Fruit fly (Drosophila melanogaster) whole organism, larva: ENCODE results near the gene CPT2.

Experiments used
- noc ChIP-seq: fragments of 200-800 bp; sonication (Bioruptor generic); optimal IDR thresholded peaks from 3 replicates; lab custom pipeline; 2019; ENCODE audit warnings: missing biosample characterization, mild to moderate bottlenecking, missing genetic modification characterization, moderate library complexity

The CPT2 gene

DNA sequence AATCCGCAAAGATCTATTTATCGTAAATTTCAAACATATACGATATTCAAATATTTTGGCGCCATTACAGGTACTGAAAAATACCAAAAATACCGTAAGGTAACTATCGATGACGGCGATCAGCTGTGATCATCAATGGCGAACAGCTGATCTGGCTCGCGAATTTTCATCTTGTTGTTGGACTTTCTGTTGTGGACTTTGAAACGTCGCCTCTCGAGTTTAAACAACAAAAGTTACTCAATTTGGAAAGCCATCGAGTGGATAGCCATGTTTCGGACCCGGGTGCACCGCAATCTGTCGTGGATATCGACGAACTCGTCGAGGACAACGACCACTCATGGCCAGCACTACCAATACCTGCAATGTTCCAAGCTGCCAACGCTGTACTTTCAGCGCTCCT, at the start of gene CPT2:
TSS of gene CPT2 (plus strand) at position 167 of the 400 bp plus-strand sequence.
- no peak for TF ChIP-seq noc (tag; lab: Kevin White, UChicago)

DNA sequence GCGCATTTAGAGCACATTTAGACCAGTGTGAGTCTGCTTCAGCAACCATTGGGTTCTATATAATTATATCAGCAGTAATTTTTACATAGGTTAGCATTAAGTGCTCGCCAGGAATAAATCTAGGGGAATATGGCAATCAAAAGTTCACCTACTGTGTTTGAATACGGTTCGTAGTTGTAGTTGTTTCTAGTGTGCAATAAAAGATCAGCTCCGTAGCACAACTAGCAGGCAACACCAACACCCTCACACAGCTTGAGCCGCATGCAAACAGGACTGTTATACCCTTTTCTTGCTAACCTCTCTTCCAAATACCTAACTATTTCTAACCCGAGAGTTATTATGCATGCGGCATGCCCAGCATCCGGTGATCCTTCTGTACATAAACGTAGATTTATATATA, 29.3 kb upstream of the CPT2 start, which contains the start of gene CG32846:
TSS of gene CG32846 (minus strand) at position 101 of the 400 bp plus-strand sequence.
- TF ChIP-seq noc (tag; lab: Kevin White, UChicago), result no peak

DNA sequence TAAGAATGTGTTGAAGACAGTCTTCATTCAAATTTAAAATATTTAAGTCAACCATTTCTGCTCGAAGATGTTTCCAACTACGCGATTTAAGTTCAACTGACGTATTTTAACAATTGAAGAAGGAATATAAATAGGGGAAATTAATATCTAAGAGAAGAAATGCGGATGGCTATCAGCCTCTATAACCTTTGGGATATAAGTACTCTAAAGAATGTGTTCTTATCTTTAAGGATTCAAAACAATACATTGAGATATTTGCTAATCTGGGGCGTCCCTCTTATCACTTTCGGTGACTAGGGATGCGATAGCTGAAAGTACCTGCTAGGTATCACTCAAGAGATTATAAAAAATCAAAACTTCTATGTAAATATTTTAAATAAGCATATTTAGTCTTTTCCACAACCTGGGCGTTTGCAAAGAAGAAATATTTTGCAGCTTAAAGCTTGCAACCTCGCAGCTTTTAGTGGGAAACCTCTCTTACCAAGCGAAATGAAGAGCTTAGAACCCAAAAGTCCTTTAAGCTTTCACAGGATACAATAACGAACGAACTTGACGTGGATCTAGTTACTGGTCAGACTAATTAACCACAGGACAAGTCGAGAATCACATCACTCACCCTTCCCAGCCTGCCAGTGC, 19.8 kb upstream of the CPT2 start, which contains the start of the genes CG34025 and Or63a:
TSS of gene CG34025 (minus strand) at position 101 of the 636 bp plus-strand sequence.
TSS of gene Or63a (plus strand) at position 586 of the 636 bp plus-strand sequence.
- no peak for TF ChIP-seq noc (tag; lab: Kevin White, UChicago)

DNA sequence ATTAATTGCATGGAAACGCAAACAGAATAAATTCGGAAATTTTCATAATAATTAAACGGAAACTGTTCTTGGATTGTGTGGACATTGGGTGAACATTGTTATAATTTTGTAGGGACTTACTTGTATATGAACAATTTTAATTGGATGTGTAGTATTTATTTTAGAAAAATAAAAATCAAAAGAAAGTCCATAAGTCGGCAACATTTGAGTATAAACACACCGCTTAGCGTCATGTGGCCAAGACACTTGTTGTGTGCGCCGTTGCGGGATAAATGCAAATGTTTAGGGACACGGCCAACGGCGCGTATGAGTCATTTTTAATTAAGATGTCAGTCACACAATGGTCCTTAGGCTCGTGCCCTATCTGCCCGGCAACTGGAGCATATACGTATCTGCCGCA, 5.5 kb downstream of the CPT2 start:
- TF ChIP-seq noc (tag; lab: Kevin White, UChicago), result no peak

DNA sequence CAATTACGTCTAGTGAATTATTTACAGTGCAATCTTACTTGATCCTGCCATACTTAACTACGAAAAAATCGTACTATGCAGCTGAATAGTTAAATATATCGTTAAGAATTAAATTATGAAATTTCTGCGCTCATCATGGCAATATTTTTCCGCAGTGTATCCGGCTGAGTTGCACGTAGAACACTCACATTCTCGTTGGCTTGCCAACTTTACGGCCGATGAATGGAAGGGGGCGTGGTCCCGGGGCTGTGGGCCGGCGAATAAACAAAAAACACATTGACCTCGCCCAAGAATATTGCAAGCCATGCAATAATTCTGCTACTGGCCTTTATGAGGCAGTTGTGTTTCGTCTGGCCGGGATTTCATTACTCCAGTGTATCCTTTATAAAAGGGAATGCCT, 6.9 kb downstream of the CPT2 start:
- no peak for TF ChIP-seq noc (tag; lab: Kevin White, UChicago)

DNA sequence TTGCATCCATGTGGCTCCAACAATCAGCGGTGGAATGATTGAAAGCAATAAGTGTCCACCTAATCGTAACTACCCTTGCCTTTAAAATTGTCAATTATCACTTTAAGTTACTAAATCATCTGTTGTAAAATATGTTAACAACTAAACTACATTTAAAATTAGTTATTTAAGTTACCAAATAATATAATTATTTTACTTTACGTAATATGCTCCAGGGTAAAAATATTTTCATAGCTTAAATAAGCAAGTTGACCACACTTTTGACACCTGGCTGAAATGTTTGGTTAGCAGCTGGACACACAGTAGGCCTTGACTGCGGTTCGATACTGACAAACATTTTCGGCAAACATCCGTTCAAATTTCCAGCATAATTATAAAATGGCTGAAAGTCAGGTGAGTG, 14.1 kb downstream of the CPT2 start, which contains the start of gene CG2113:
TSS of gene CG2113 (plus strand) at position 301 of the 400 bp plus-strand sequence.
- no peak for TF ChIP-seq noc (tag; lab: Kevin White, UChicago)

DNA sequence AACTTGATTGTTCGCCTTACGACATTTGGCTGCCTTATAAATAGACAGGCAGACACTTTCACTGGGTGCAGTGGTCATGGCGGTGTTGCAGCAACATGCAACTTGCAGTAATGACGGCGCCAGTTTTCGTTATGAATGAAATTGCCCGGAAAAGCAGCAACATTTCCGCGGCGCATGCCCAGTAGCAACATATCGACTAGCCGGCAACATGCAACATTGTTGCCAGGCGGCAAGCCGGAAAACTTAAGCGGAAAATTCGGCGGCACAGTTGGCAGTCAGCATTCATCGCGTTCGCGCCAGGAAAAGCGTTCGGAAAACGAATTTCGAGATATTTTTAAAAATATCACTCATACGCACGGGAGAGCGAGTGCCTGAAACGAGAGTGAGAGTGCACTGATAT, 20.6 kb downstream of the CPT2 start, which contains the start of gene FMRFaR:
TSS of gene FMRFaR (plus strand) at position 272 of the 400 bp plus-strand sequence.
- TF ChIP-seq noc (tag; lab: Kevin White, UChicago), result no peak

DNA sequence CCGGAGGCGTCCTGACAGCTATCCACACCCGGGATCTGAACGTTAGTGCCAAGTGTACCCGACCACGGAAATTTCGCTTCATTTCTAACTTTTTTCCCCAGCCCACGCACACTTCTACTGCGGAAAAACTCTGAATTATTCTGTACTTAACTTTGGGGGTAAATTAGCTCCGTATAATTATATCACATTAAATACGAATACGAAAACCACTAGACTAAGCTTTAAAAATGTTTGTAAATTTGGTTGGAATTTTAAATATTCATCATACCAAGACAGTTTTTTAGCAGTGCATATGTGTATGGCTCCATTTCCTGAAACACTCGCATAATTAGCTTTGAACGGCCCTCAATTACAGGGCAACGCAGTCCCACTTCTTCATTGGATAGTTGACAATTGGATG, 32.7 kb downstream of the CPT2 start:
- no peak for TF ChIP-seq noc (tag; lab: Kevin White, UChicago)

DNA sequence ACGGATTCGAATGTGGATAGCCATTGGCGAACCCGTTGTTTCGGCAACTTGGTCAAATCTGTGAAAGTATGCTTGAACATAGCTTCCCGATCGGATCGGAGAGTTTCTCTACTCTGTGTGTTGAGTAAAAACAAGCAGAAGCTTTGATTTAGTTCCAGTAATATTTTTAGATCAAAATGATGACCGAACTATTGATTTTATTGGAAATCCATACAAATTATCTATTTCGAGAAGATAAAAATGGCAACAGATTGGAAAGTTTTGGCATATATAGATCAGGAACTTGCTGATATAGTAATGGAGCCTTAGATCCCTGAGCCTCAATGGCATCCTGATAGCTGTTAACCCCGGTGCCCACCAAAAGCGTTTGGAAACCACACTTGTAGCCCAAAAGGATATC, 35.1 kb downstream of the CPT2 start, which contains the start of gene CG32488:
TSS of gene CG32488 (minus strand) at position 101 of the 400 bp plus-strand sequence.
- TF ChIP-seq noc (tag; lab: Kevin White, UChicago), result no peak

DNA sequence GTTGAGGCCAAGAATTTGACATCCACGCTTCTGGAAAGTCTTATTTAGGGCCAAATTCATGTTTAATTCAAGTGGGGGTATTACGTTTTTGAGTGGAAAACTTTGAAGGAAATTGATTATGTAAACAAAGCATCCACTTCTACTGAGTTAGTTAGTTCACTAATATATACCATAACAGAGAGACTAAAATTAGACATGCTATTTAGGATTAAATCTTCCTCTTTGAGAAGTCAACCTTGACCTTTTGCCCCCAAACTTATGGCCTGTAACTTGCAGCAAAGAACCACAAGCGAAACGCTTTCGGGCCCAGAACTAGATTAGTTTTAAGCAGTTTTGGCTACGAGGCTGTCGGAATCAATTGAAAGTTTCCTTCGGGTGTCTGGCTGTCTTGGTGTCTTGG, 36.3 kb downstream of the CPT2 start, which contains the start of gene CG32487:
TSS of gene CG32487 (minus strand) at position 101 of the 400 bp plus-strand sequence.
- no peak for TF ChIP-seq noc (tag; lab: Kevin White, UChicago)

DNA sequence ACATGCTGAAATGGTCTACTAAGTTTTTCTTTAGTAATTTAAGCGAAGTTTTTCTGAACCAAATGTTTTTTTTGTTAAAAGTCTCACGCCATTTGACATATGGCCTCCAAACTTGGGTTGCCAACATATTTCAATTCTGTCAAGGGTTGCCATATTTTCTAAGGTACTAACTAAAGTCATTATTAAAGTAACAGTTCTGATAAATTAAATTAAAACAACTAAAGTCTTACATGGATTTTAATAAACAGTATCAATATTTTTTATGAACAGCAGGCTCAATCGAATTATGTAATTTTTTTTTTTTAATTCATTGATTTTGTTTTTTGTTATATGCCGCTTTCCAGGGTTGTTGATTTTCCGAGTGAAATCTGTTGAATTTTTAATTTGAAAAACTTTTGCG, 45.6 kb downstream of the CPT2 start, which contains the start of gene aly:
TSS of gene aly (minus strand) at position 101 of the 400 bp plus-strand sequence.
- TF ChIP-seq noc (tag; lab: Kevin White, UChicago), result no peak
